Worm (Caenorhabditis elegans): ENCODE measurements around the gene R04A9.6.

DNA sequence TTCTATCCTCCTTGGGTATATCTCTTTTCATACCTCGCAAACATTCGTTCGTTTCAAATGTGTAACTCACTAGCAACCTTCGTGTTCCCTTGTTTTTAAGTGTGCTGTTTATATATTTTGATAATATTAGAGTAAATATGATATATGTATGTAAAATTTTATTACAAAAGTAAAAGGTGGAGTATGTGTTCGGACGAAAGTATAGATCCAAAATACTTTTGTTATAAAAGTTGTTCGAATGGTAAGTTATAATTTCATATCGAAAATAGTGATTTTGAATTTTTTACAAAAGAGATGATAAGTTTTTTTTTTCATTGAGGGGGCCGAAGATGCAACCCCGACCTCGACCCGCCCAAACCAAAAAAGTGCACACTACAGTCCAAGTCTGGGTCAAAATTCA, 39.6 kb upstream of the R04A9.6 start, which contains the start of gene C04E7.1:
- TF ChIP-seq rbr-2 (tag; optimal IDR thresholded peaks at IDR 0.05): no peak
- TF ChIP-seq unc-62 (GFP tag; optimal IDR thresholded peaks at IDR 0.05 in 1 of 2): no peak
- TF ChIP-seq unc-62 (tag; optimal IDR thresholded peaks at IDR 0.05): no peak
- TF ChIP-seq nhr-77 (tag; optimal IDR thresholded peaks at IDR 0.05): no peak
- TF ChIP-seq mxl-3 (GFP tag; optimal IDR thresholded peaks at IDR 0.05): no peak
